Fruit fly (Drosophila melanogaster): ENCODE measurements around the gene Phyhd1.
A peak's percentile ranks its signal among the peaks of the same experiment; 100 is the strongest.

Phyhd1 gene

DNA sequence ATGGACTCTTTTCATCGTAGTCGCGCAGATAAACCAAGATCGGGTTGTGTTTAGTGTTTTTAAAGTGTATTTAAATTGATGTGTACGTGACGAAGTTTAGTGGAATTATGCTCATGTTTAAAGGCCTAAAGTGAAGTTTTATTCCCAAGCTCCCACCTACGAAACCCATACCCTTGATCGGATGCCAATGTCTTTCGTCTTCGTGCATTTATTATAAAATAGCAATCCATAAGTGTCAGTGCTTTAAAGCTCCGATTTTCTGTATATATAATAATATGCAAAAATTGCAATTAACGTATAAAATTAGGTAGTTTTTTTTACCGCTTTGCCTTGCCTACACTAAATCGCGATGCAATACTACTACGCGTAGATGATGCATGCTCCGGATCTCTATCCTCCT lies 24.2 kb upstream of the Phyhd1 start, which contains the start of gene CG31391:
Gene CG31391, minus strand, starts transcription at position 101 of the 400 bp plus-strand sequence.
- TF ChIP-seq Hr96 (GFP tag; optimal IDR thresholded peaks at IDR 0.05) (no peak), Clk (GFP tag; optimal IDR thresholded peaks at IDR 0.05) (no peak), cnc (optimal IDR thresholded peaks at IDR 0.05) (no peak), CG33017 (tag; optimal IDR thresholded peaks at IDR 0.05) (no peak), cic (GFP tag; optimal IDR thresholded peaks at IDR 0.05) (no peak), CG14711 (tag; optimal IDR thresholded peaks at IDR 0.05) (no peak), pad (GFP tag; optimal IDR thresholded peaks at IDR 0.05) (no peak), CG11617 (GFP tag; optimal IDR thresholded peaks at IDR 0.05) (no peak), CG7101 (tag; optimal IDR thresholded peaks at IDR 0.05) (no peak), CG5204 (GFP tag; optimal IDR thresholded peaks at IDR 0.05) (no peak), Crg-1 (GFP tag; optimal IDR thresholded peaks at IDR 0.05) (no peak), bab1 (GFP tag; optimal IDR thresholded peaks at IDR 0.05) (no peak), CG7045 (GFP tag; optimal IDR thresholded peaks at IDR 0.05) (no peak), tj (GFP tag; optimal IDR thresholded peaks at IDR 0.05) (no peak), kay (GFP tag; ENCODE audit: borderline replicate concordance) (no peak), Mnt (GFP tag; optimal IDR thresholded peaks at IDR 0.05) (no peak), toe (GFP tag; optimal IDR thresholded peaks at IDR 0.05) (no peak), CG1620 (GFP tag; optimal IDR thresholded peaks at IDR 0.05) (no peak)

DNA sequence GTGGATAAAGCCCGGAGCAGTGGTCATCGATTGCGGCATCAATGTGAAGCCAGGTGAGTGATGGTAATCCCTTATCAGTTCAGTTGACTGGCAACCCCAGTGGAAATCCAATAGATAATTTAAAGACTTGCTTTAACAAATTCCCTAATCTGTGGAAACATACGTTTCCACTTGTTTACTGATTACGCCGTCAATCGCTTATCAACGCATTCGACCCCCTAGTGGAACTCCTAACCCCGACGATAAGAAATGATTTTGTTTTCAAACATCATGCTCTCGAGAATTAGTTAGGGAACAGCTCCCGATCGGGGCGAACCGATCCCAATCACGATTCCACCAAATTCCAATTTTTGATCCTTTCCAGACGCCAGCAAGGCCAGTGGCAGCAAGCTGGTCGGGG lies 19.9 kb upstream of the Phyhd1 start:
- TF ChIP-seq Crg-1 (GFP tag; optimal IDR thresholded peaks at IDR 0.05) (no peak), ovo (GFP tag; optimal IDR thresholded peaks at IDR 0.05) (no peak), Hr96 (GFP tag; optimal IDR thresholded peaks at IDR 0.05) (no peak), CG33017 (tag; optimal IDR thresholded peaks at IDR 0.05) (no peak), kay (GFP tag; ENCODE audit: borderline replicate concordance) (no peak), CG7045 (GFP tag; optimal IDR thresholded peaks at IDR 0.05) (no peak), CG14711 (tag; optimal IDR thresholded peaks at IDR 0.05) (no peak), cic (GFP tag; optimal IDR thresholded peaks at IDR 0.05) (no peak), cnc (optimal IDR thresholded peaks at IDR 0.05) (no peak), pad (GFP tag; optimal IDR thresholded peaks at IDR 0.05) (no peak), CG12768 (GFP tag; optimal IDR thresholded peaks at IDR 0.05) (no peak), CG5204 (GFP tag; optimal IDR thresholded peaks at IDR 0.05) (no peak), CG1620 (GFP tag; optimal IDR thresholded peaks at IDR 0.05) (no peak), CG7101 (tag; optimal IDR thresholded peaks at IDR 0.05) (no peak), bab1 (GFP tag; optimal IDR thresholded peaks at IDR 0.05) (no peak), Clk (GFP tag; optimal IDR thresholded peaks at IDR 0.05) (no peak), Mnt (GFP tag; optimal IDR thresholded peaks at IDR 0.05) (no peak), tj (GFP tag; optimal IDR thresholded peaks at IDR 0.05) (no peak)

DNA sequence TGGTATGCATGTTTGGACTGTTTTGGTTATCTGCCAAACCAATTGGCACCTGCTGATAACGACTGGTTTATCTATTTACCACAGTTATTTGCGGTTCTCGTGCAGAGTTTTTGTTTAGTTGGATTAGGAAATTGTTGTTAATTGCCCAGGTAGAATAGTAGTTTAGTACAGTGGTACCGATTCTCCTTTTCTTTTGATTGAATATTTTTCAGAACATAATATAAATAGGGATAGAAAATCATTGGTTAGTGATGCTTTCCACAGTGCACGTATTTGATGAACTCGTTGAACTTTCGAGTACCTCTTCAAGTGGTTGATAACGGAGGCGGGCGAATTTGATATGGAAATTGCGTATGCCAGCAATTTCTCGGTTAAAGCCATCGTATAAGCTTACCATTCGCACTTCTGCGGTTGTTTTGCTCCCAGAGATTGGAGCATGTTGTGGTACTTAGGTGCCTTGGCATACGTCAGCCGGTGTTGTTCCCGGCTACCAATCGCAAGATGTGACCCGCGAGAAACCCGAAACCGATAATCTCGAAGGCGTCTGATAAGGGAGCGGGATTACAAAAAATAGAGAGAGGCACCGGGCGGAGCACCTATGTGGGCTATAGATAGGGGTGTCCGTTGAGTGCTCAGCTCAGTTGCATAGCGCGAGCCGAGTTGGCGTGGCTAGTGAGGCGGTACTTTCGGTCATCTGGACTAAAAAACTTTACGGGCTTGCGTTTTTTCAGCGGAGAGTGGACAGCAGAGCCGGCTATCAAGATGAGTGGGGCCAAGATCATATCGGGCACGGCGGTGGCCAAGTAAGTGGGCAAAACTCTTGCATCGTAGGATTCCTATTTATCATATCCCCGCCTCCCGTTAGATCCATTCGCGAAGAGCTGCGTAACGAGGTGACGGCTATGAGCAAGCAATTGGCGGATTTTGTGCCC lies 18.6 kb upstream of the Phyhd1 start:
- TF ChIP-seq Hr96 (GFP tag; optimal IDR thresholded peaks at IDR 0.05) (no peak), Clk (GFP tag; optimal IDR thresholded peaks at IDR 0.05) (no peak), Mnt (GFP tag; optimal IDR thresholded peaks at IDR 0.05) (no peak), tj (GFP tag; optimal IDR thresholded peaks at IDR 0.05) (peak; percentile 8), CG33017 (tag; optimal IDR thresholded peaks at IDR 0.05) (no peak), pad (GFP tag; optimal IDR thresholded peaks at IDR 0.05) (no peak), ovo (GFP tag; optimal IDR thresholded peaks at IDR 0.05) (no peak), CG12768 (GFP tag; optimal IDR thresholded peaks at IDR 0.05) (no peak), CG11617 (GFP tag; optimal IDR thresholded peaks at IDR 0.05) (peak; percentile 6), kay (GFP tag; ENCODE audit: borderline replicate concordance) (no peak), cic (GFP tag; optimal IDR thresholded peaks at IDR 0.05) (peak; percentile 1), cnc (optimal IDR thresholded peaks at IDR 0.05) (no peak)

DNA sequence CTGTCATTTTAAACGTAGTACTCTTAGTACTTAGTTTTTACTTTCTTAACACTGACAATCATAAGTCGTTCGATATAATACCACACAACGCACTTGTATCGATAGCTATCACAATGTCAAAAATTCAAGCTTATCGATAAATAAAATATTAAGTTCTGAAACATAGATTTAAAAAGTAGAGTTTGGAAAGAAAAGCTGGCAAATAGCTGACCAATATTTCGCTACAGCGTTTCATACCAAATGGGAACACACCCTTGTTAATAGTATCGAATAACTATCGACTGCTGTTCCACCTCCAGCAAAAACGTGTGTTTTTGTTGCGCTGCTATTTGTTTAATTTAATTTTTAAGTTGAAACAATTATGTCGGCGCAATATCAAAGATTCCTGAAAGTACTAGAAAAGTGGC lies 15.6 kb upstream of the Phyhd1 start, which contains the start of the genes pug, CG14683 and CG46459:
Gene pug, plus strand, starts transcription at position 164 of the 407 bp plus-strand sequence.
Gene CG14683, plus strand, starts transcription at position 277 of the 407 bp plus-strand sequence.
Gene CG46459, plus strand, starts transcription at position 277 of the 407 bp plus-strand sequence.
- TF ChIP-seq CG5204 (GFP tag; optimal IDR thresholded peaks at IDR 0.05) (peak; percentile 19), CG11617 (GFP tag; optimal IDR thresholded peaks at IDR 0.05) (no peak), bab1 (GFP tag; optimal IDR thresholded peaks at IDR 0.05) (peak; percentile 11), cic (GFP tag; optimal IDR thresholded peaks at IDR 0.05) (no peak), toe (GFP tag; optimal IDR thresholded peaks at IDR 0.05) (peak; percentile 45), tj (GFP tag; optimal IDR thresholded peaks at IDR 0.05) (no peak), Clk (GFP tag; optimal IDR thresholded peaks at IDR 0.05) (no peak), cnc (optimal IDR thresholded peaks at IDR 0.05) (no peak), Hr96 (GFP tag; optimal IDR thresholded peaks at IDR 0.05) (peak; percentile 53), CG33017 (tag; optimal IDR thresholded peaks at IDR 0.05) (no peak), Mnt (GFP tag; optimal IDR thresholded peaks at IDR 0.05) (peak; percentile 56), CG1620 (GFP tag; optimal IDR thresholded peaks at IDR 0.05) (peak; percentile 46), ovo (GFP tag; optimal IDR thresholded peaks at IDR 0.05) (no peak), CG7045 (GFP tag; optimal IDR thresholded peaks at IDR 0.05) (no peak), CG7101 (tag; optimal IDR thresholded peaks at IDR 0.05) (peak; percentile 18), CG12768 (GFP tag; optimal IDR thresholded peaks at IDR 0.05) (no peak), CG14711 (tag; optimal IDR thresholded peaks at IDR 0.05) (peak; percentile 15), Crg-1 (GFP tag; optimal IDR thresholded peaks at IDR 0.05) (peak; percentile 28), kay (GFP tag; ENCODE audit: borderline replicate concordance) (peak; percentile 68), pad (GFP tag; optimal IDR thresholded peaks at IDR 0.05) (peak; percentile 22)

DNA sequence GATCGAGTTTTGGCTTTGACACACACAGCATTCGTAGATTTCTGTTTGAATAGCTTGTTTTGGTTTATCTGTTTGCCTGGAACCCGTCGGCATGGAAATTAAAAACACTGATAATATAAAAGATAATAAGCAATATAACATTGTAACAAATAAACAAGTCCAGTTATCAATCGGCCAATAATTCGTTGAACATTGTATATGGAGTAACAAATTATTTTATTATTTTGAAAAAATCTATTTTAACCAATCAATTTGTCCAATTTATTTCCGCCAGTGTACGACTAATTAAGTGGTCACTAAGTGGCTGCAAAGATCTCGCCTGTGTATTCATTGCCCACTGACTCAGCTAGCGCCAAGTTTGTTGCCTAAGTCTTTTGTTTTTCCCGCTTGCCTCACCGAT lies 8.1 kb upstream of the Phyhd1 start:
- no peak for TF ChIP-seq CG1620 (GFP tag; optimal IDR thresholded peaks at IDR 0.05)
- no peak for TF ChIP-seq CG5204 (GFP tag; optimal IDR thresholded peaks at IDR 0.05)
- no peak for TF ChIP-seq toe (GFP tag; optimal IDR thresholded peaks at IDR 0.05)
- no peak for TF ChIP-seq pad (GFP tag; optimal IDR thresholded peaks at IDR 0.05)
- no peak for TF ChIP-seq bab1 (GFP tag; optimal IDR thresholded peaks at IDR 0.05)
- no peak for TF ChIP-seq Mnt (GFP tag; optimal IDR thresholded peaks at IDR 0.05)
- TF ChIP-seq CG7045 (GFP tag; optimal IDR thresholded peaks at IDR 0.05): no peak
- TF ChIP-seq cic (GFP tag; optimal IDR thresholded peaks at IDR 0.05): no peak
- no peak for TF ChIP-seq CG11617 (GFP tag; optimal IDR thresholded peaks at IDR 0.05)
- TF ChIP-seq Clk (GFP tag; optimal IDR thresholded peaks at IDR 0.05): no peak
- TF ChIP-seq tj (GFP tag; optimal IDR thresholded peaks at IDR 0.05): no peak
- no peak for TF ChIP-seq CG33017 (tag; optimal IDR thresholded peaks at IDR 0.05)
- no peak for TF ChIP-seq cnc (optimal IDR thresholded peaks at IDR 0.05)
- TF ChIP-seq kay (GFP tag; ENCODE audit: borderline replicate concordance): no peak
- no peak for TF ChIP-seq Crg-1 (GFP tag; optimal IDR thresholded peaks at IDR 0.05)
